Fruit fly (Drosophila melanogaster) whole organism, embryonic: ENCODE measurements around the gene CG43059.

Source experiments
- ATbp ChIP-seq: fragments of 200-800 bp; sonication (Bioruptor generic); optimal IDR thresholded peaks from 2 replicates; lab custom pipeline; 2017; ENCODE audit warnings: missing biosample characterization, mild to moderate bottlenecking, missing genetic modification characterization, missing genetic modification reagents
- Antp ChIP-seq: fragments of 200-800 bp; sonication (Bioruptor generic); optimal IDR thresholded peaks from 3 replicates; lab custom pipeline; 2016; ENCODE audit warnings: missing biosample characterization, missing genetic modification characterization
- Asciz ChIP-seq: fragments of 200-800 bp; sonication (Bioruptor generic); optimal IDR thresholded peaks from 2 replicates; lab custom pipeline; 2017; ENCODE audit warnings: missing biosample characterization, mild to moderate bottlenecking, missing genetic modification characterization, missing genetic modification reagents
- CG1024 ChIP-seq: fragments of 200-800 bp; sonication (Bioruptor generic); IDR thresholded peaks from 2 replicates; pipeline ENCODE4 v1.3.6; 2022; ENCODE audit warnings: missing biosample characterization, missing genetic modification characterization
- CG10543 ChIP-seq: fragments of 200-800 bp; sonication (Bioruptor generic); optimal IDR thresholded peaks from 3 replicates; lab custom pipeline; 2017; ENCODE audit warnings: missing biosample characterization, mild to moderate bottlenecking, missing genetic modification characterization, moderate library complexity
- CG11093 ChIP-seq: fragments of 200-800 bp; sonication (Bioruptor generic); IDR thresholded peaks from 3 replicates; pipeline ENCODE4 v1.3.6; 2022; ENCODE audit warnings: missing biosample characterization, missing genetic modification characterization
- CG11695 ChIP-seq: fragments of 200-800 bp; sonication (Bioruptor generic); IDR thresholded peaks from 3 replicates; pipeline ENCODE4 v1.3.6; 2022; ENCODE audit warnings: missing biosample characterization, missing genetic modification characterization
- CG12942 ChIP-seq: fragments of 200-800 bp; sonication (Bioruptor generic); optimal IDR thresholded peaks from 3 replicates; lab custom pipeline; 2016; ENCODE audit warnings: missing biosample characterization, missing genetic modification characterization
- CG1529 ChIP-seq: fragments of 200-800 bp; sonication (Bioruptor generic); optimal IDR thresholded peaks from 3 replicates; lab custom pipeline; 2018; ENCODE audit warnings: missing biosample characterization, missing genetic modification characterization
- CG15696 ChIP-seq: fragments of 200-800 bp; sonication (Bioruptor generic); optimal IDR thresholded peaks from 2 replicates; lab custom pipeline; 2019; ENCODE audit warnings: missing biosample characterization, mild to moderate bottlenecking, missing genetic modification characterization, moderate library complexity
- CG1602 ChIP-seq: fragments of 200-800 bp; sonication (Bioruptor generic); optimal IDR thresholded peaks from 3 replicates; lab custom pipeline; 2016; ENCODE audit warnings: missing biosample characterization, missing genetic modification characterization
- CG1792 ChIP-seq: fragments of 200-800 bp; sonication (Bioruptor generic); optimal IDR thresholded peaks from 2 replicates; lab custom pipeline; 2016; ENCODE audit warnings: missing biosample characterization, missing genetic modification characterization
- CG18476 ChIP-seq: fragments of 200-800 bp; sonication (Bioruptor generic); optimal IDR thresholded peaks from 2 replicates; lab custom pipeline; 2016; ENCODE audit warnings: missing biosample characterization, mild to moderate bottlenecking, missing genetic modification characterization
- CG2202 ChIP-seq: fragments of 200-800 bp; sonication (Bioruptor generic); optimal IDR thresholded peaks from 2 replicates; lab custom pipeline; 2018; ENCODE audit warnings: missing biosample characterization, mild to moderate bottlenecking, missing genetic modification characterization
- CG2889 ChIP-seq: fragments of 200-800 bp; sonication (Bioruptor generic); IDR thresholded peaks from 3 replicates; pipeline ENCODE4 v1.3.6; 2022; ENCODE audit warnings: missing biosample characterization, missing genetic modification characterization
- CG30431 ChIP-seq: fragments of 200-800 bp; sonication (Bioruptor generic); optimal IDR thresholded peaks from 2 replicates; lab custom pipeline; 2017; ENCODE audit warnings: missing biosample characterization, missing genetic modification characterization
- CG34376 ChIP-seq: fragments of 200-800 bp; sonication (Bioruptor generic); optimal IDR thresholded peaks from 2 replicates; lab custom pipeline; 2018; ENCODE audit warnings: missing biosample characterization, mild to moderate bottlenecking, missing genetic modification characterization
- CG4328 ChIP-seq: fragments of 200-800 bp; sonication (Bioruptor generic); optimal IDR thresholded peaks from 3 replicates; lab custom pipeline; 2017; ENCODE audit warnings: missing biosample characterization, missing genetic modification reagents, missing genetic modification characterization
- CG6813 ChIP-seq: fragments of 200-800 bp; sonication (Bioruptor generic); optimal IDR thresholded peaks from 2 replicates; lab custom pipeline; 2017; ENCODE audit warnings: missing biosample characterization, missing genetic modification characterization, mild to moderate bottlenecking, moderate library complexity, missing genetic modification reagents
- CG7963 ChIP-seq: fragments of 200-800 bp; sonication (Bioruptor generic); IDR thresholded peaks from 3 replicates; pipeline ENCODE4 v1.3.6; 2022; ENCODE audit warnings: missing biosample characterization, missing genetic modification characterization; ENCODE audit not compliant: partially characterized antibody
- CG9437 ChIP-seq: fragments of 200-800 bp; sonication (Bioruptor generic); optimal IDR thresholded peaks from 2 replicates; lab custom pipeline; 2018; ENCODE audit warnings: missing biosample characterization, mild to moderate bottlenecking, missing genetic modification characterization
- Dip2 ChIP-seq: fragments of 200-800 bp; sonication (Bioruptor generic); IDR thresholded peaks from 2 replicates; pipeline ENCODE4 v1.3.6; 2022; ENCODE audit warnings: missing biosample characterization, missing genetic modification characterization
- Doc3 ChIP-seq: fragments of 200-800 bp; sonication (Bioruptor generic); IDR thresholded peaks from 3 replicates; pipeline ENCODE4 v1.3.6; 2022; ENCODE audit warnings: missing biosample characterization, missing genetic modification characterization; ENCODE audit not compliant: partially characterized antibody
- Dref ChIP-seq: fragments of 200-800 bp; sonication (Bioruptor generic); IDR thresholded peaks from 2 replicates; pipeline ENCODE4 v1.3.6; 2022; ENCODE audit warnings: missing biosample characterization, missing genetic modification characterization
- Drgx ChIP-seq: fragments of 200-800 bp; sonication (Bioruptor generic); IDR thresholded peaks from 2 replicates; pipeline ENCODE4 v1.3.6; 2022; ENCODE audit warnings: missing biosample characterization, missing genetic modification characterization
- ERR ChIP-seq: fragments of 200-800 bp; sonication (Bioruptor generic); optimal IDR thresholded peaks from 2 replicates; lab custom pipeline; 2016; ENCODE audit warnings: missing biosample characterization, missing genetic modification characterization
- Elba2 ChIP-seq: fragments of 200-800 bp; sonication (Bioruptor generic); optimal IDR thresholded peaks from 3 replicates; lab custom pipeline; 2016; ENCODE audit warnings: missing biosample characterization, missing genetic modification characterization
- Hey ChIP-seq: fragments of 200-800 bp; sonication (Bioruptor generic); optimal IDR thresholded peaks from 3 replicates; lab custom pipeline; 2018; ENCODE audit warnings: missing biosample characterization, mild to moderate bottlenecking, missing genetic modification characterization
- Jarid2 ChIP-seq: fragments of 200-800 bp; sonication (Bioruptor generic); optimal IDR thresholded peaks from 3 replicates; lab custom pipeline; 2017; ENCODE audit warnings: mild to moderate bottlenecking, missing biosample characterization, missing genetic modification reagents, missing genetic modification characterization
- MESR4 ChIP-seq: fragments of 200-800 bp; sonication (Bioruptor generic); optimal IDR thresholded peaks from 2 replicates; lab custom pipeline; 2018; ENCODE audit warnings: missing biosample characterization, mild to moderate bottlenecking, missing genetic modification characterization, moderate library complexity
- Mrtf ChIP-seq: fragments of 200-800 bp; sonication (Bioruptor generic); IDR thresholded peaks from 3 replicates; pipeline ENCODE4 v1.3.6; 2022; ENCODE audit warnings: missing biosample characterization, missing genetic modification characterization
- Neu2 ChIP-seq: fragments of 200-800 bp; sonication (Bioruptor generic); optimal IDR thresholded peaks from 3 replicates; lab custom pipeline; 2016; ENCODE audit warnings: missing biosample characterization, missing genetic modification characterization, borderline replicate concordance
- NfI ChIP-seq: fragments of 200-800 bp; sonication (Bioruptor generic); optimal IDR thresholded peaks from 3 replicates; lab custom pipeline; 2018; ENCODE audit warnings: missing biosample characterization, mild to moderate bottlenecking, missing genetic modification characterization, moderate library complexity
- Opbp ChIP-seq: fragments of 200-800 bp; sonication (Bioruptor generic); IDR thresholded peaks from 3 replicates; pipeline ENCODE4 v1.3.6; 2022; ENCODE audit warnings: missing biosample characterization, missing genetic modification characterization; ENCODE audit not compliant: partially characterized antibody
- PHDP ChIP-seq: fragments of 200-800 bp; sonication (Bioruptor generic); optimal IDR thresholded peaks from 3 replicates; lab custom pipeline; 2018; ENCODE audit warnings: missing biosample characterization, mild to moderate bottlenecking, missing genetic modification characterization, moderate library complexity
- Ravus ChIP-seq: fragments of 200-800 bp; sonication (Bioruptor generic); IDR thresholded peaks from 2 replicates; pipeline ENCODE4 v1.3.6; 2022; ENCODE audit warnings: missing biosample characterization, missing genetic modification characterization
- ac ChIP-seq: fragments of 200-800 bp; sonication (Bioruptor generic); optimal IDR thresholded peaks from 3 replicates; lab custom pipeline; 2017; ENCODE audit warnings: missing biosample characterization, mild to moderate bottlenecking, missing genetic modification characterization
- ash1 ChIP-seq: fragments of 200-800 bp; sonication (Bioruptor generic); optimal IDR thresholded peaks from 2 replicates; lab custom pipeline; 2018; ENCODE audit warnings: missing biosample characterization, mild to moderate bottlenecking, missing genetic modification characterization
- bowl ChIP-seq: fragments of 200-800 bp; sonication (Bioruptor generic); IDR thresholded peaks from 2 replicates; pipeline ENCODE4 v1.3.6; 2022; ENCODE audit warnings: missing biosample characterization, missing genetic modification characterization
- caup ChIP-seq: fragments of 200-800 bp; sonication (Bioruptor generic); optimal IDR thresholded peaks from 3 replicates; lab custom pipeline; 2017; ENCODE audit warnings: missing biosample characterization, mild to moderate bottlenecking, missing genetic modification characterization, moderate library complexity; ENCODE audit not compliant: severe bottlenecking
- jing ChIP-seq: fragments of 200-800 bp; sonication (Bioruptor generic); optimal IDR thresholded peaks from 2 replicates; lab custom pipeline; 2018; ENCODE audit warnings: missing biosample characterization, mild to moderate bottlenecking, missing genetic modification characterization
- lab ChIP-seq: fragments of 200-800 bp; sonication (Bioruptor generic); optimal IDR thresholded peaks from 3 replicates; lab custom pipeline; 2017; ENCODE audit warnings: missing biosample characterization, missing genetic modification characterization, mild to moderate bottlenecking, moderate library complexity, missing genetic modification reagents
- mam ChIP-seq: fragments of 200-800 bp; sonication (Bioruptor generic); optimal IDR thresholded peaks from 3 replicates; lab custom pipeline; 2016; ENCODE audit warnings: missing biosample characterization, missing genetic modification characterization
- mirr ChIP-seq: fragments of 200-800 bp; sonication (Bioruptor generic); optimal IDR thresholded peaks from 3 replicates; lab custom pipeline; 2018; ENCODE audit warnings: missing biosample characterization, mild to moderate bottlenecking, missing genetic modification characterization
- sc ChIP-seq, 3 experiments: fragments of >200 bp in 2 of 3; fragments of 200-800 bp in 1 of 3; sonication (Bioruptor generic) in 1 of 3; optimal IDR thresholded peaks; 2 replicates in 2 of 3; 3 replicates in 1 of 3; lab custom pipeline; 2017; ENCODE audit warnings: mild to moderate bottlenecking in 1 of 3, missing biosample characterization in 1 of 3, missing genetic modification characterization in 1 of 3, missing genetic modification reagents in 1 of 3
- sens-2 ChIP-seq: fragments of 200-800 bp; sonication (Bioruptor generic); IDR thresholded peaks from 2 replicates; pipeline ENCODE4 v1.3.6; 2022; ENCODE audit warnings: missing biosample characterization, missing genetic modification characterization
- slbo ChIP-seq: fragments of 200-800 bp; sonication (Bioruptor generic); IDR thresholded peaks from 2 replicates; pipeline ENCODE4 v1.3.6; 2022; ENCODE audit warnings: missing biosample characterization, missing genetic modification characterization
- tio ChIP-seq: fragments of 200-800 bp; sonication (Bioruptor generic); optimal IDR thresholded peaks from 2 replicates; lab custom pipeline; 2017; ENCODE audit warnings: missing biosample characterization, missing genetic modification characterization, inconsistent platforms

The CG43059 gene

dm6 chr3L:8315141-8315816, 3.5 kb downstream of the CG43059 start, which contains the start of gene Cpsf6 (continued):
- TF ChIP-seq Drgx (GFP tag; lab: Robert Waterston, UW) (no peak), CG6813 (GFP tag; lab: Kevin White, UChicago) (no peak), CG1529 (peak; percentile 3), Neu2 (GFP tag; lab: Kevin White, UChicago) (no peak), CG10543 (peak; percentile 28), CG9437 (peak; percentile 6), CG2889 (GFP tag; lab: Robert Waterston, UW) (0 out of 3 replicates have a peak, but pooled peaks have one; percentile 47), CG11093 (GFP tag; lab: Robert Waterston, UW) (peak; percentile 42; the same call in 1 of the 3 replicates), slbo (peak; percentile 80), MESR4 (peak; percentile 90), CG11695 (GFP tag; lab: Robert Waterston, UW) (peak; percentile 60; the same call in 2 of the 3 replicates), jing (GFP tag; lab: Kevin White, UChicago) (no peak), CG1792 (GFP tag; lab: Kevin White, UChicago) (no peak), Doc3 (no peak), CG2202 (peak; percentile 11), Opbp (no peak), Dip2 (no peak), sc (optimal IDR thresholded peaks at IDR 0.05; lab: Kevin White, UChicago) (no peak), sc (GFP tag; optimal IDR thresholded peaks at IDR 0.05; lab: Kevin White, UChicago) (no peak), CG30431 (GFP tag; lab: Kevin White, UChicago) (no peak), ac (GFP tag; lab: Kevin White, UChicago) (no peak), mam (GFP tag; lab: Kevin White, UChicago) (peak; percentile 30), CG12942 (GFP tag; lab: Kevin White, UChicago) (peak; percentile 57), sens-2 (GFP tag; lab: Robert Waterston, UW) (peak; percentile 68), CG34376 (GFP tag; lab: Kevin White, UChicago) (no peak), ERR (GFP tag; lab: Kevin White, UChicago) (no peak), CG15696 (tag; lab: Kevin White, UChicago) (peak; percentile 74), mirr (peak; percentile 31), Elba2 (peak; percentile 16), caup (peak; percentile 16), Ravus (GFP tag; lab: Robert Waterston, UW) (no peak; the same call in 1 of the 2 replicates), NfI (GFP tag; lab: Kevin White, UChicago) (peak; percentile 57), tio (peak; percentile 20), ash1 (no peak), ATbp (GFP tag; lab: Kevin White, UChicago) (no peak), bowl (GFP tag; lab: Robert Waterston, UW) (no peak), CG18476 (GFP tag; lab: Kevin White, UChicago) (peak; percentile 64), CG4328 (GFP tag; lab: Kevin White, UChicago) (peak; percentile 42), Mrtf (no peak; the same call in 2 of the 3 replicates), CG1602 (peak; percentile 74), CG1024 (0 out of 2 replicates have a peak, but pooled peaks have one; percentile 14), PHDP (tag; lab: Kevin White, UChicago) (peak; percentile 76), Hey (tag; lab: Kevin White, UChicago) (peak; percentile 29), Asciz (GFP tag; lab: Kevin White, UChicago) (no peak), Jarid2 (GFP tag; lab: Kevin White, UChicago) (no peak), Antp (GFP tag; lab: Kevin White, UChicago) (no peak), lab (GFP tag; lab: Kevin White, UChicago) (peak; percentile 63), CG7963 (no peak), Dref (GFP tag; lab: Robert Waterston, UW) (peak; percentile 76)
